Fruit fly (Drosophila melanogaster) whole organism, pupa: Measurements from ENCODE around the gene CG9150.

Experiments
- CG10348 ChIP-seq: fragments of 200-800 bp; sonication (Bioruptor generic); IDR thresholded peaks from 2 replicates; pipeline ENCODE4 v1.3.6; 2022; ENCODE audit warnings: missing biosample characterization, missing genetic modification characterization
- CG12605 ChIP-seq: fragments of 200-800 bp; sonication (Bioruptor generic); IDR thresholded peaks from 2 replicates; pipeline ENCODE4 v1.3.6; 2022; ENCODE audit warnings: missing biosample characterization, missing genetic modification characterization
- CG13204 ChIP-seq: fragments of 200-800 bp; sonication (Bioruptor generic); optimal IDR thresholded peaks from 2 replicates; lab custom pipeline; 2018; ENCODE audit warnings: missing biosample characterization, mild to moderate bottlenecking, missing genetic modification characterization, moderate library complexity
- CG14655 ChIP-seq: fragments of 200-800 bp; sonication (Bioruptor generic); optimal IDR thresholded peaks from 3 replicates; lab custom pipeline; 2017; ENCODE audit warnings: mild to moderate bottlenecking, missing biosample characterization, missing genetic modification reagents, missing genetic modification characterization
- CG15710 ChIP-seq: fragments of 200-800 bp; sonication (Bioruptor generic); optimal IDR thresholded peaks from 2 replicates; lab custom pipeline; 2018; ENCODE audit warnings: missing biosample characterization, mild to moderate bottlenecking, missing genetic modification characterization, moderate library complexity
- CG17806 ChIP-seq: fragments of 200-800 bp; sonication (Bioruptor generic); optimal IDR thresholded peaks from 2 replicates; lab custom pipeline; 2018; ENCODE audit warnings: missing biosample characterization, mild to moderate bottlenecking, missing genetic modification characterization, moderate library complexity
- CG32121 ChIP-seq: fragments of 200-800 bp; sonication (Bioruptor generic); IDR thresholded peaks from 2 replicates; pipeline ENCODE4 v1.3.6; 2022; ENCODE audit warnings: missing biosample characterization, missing genetic modification characterization
- CG34367 ChIP-seq: fragments of 200-800 bp; sonication (Bioruptor generic); optimal IDR thresholded peaks from 2 replicates; lab custom pipeline; 2018; ENCODE audit warnings: missing biosample characterization, mild to moderate bottlenecking, missing genetic modification characterization
- CG4496 ChIP-seq: fragments of 200-800 bp; sonication (Bioruptor generic); IDR thresholded peaks from 3 replicates; pipeline ENCODE4 v1.3.6; 2022; ENCODE audit warnings: missing biosample characterization, missing genetic modification characterization
- CG8159 ChIP-seq: fragments of 200-800 bp; sonication (Bioruptor generic); optimal IDR thresholded peaks from 3 replicates; lab custom pipeline; 2018; ENCODE audit warnings: missing biosample characterization, mild to moderate bottlenecking, missing genetic modification characterization, moderate library complexity
- CG8301 ChIP-seq: fragments of 200-800 bp; sonication (Bioruptor generic); optimal IDR thresholded peaks from 2 replicates; lab custom pipeline; 2018; ENCODE audit warnings: missing biosample characterization, mild to moderate bottlenecking, missing genetic modification characterization
- CG9948 ChIP-seq: fragments of 200-800 bp; sonication (Bioruptor generic); optimal IDR thresholded peaks from 2 replicates; lab custom pipeline; 2018; ENCODE audit warnings: missing biosample characterization, mild to moderate bottlenecking, missing genetic modification characterization, moderate library complexity
- D1 ChIP-seq: fragments of 200-800 bp; sonication (Bioruptor generic); optimal IDR thresholded peaks from 2 replicates; lab custom pipeline; 2018; ENCODE audit warnings: missing biosample characterization, mild to moderate bottlenecking, missing genetic modification characterization, moderate library complexity
- EcR ChIP-seq: fragments of 200-800 bp; sonication (Bioruptor generic); optimal IDR thresholded peaks from 3 replicates; lab custom pipeline; 2019; ENCODE audit warnings: missing biosample characterization, missing genetic modification characterization, mild to moderate bottlenecking, moderate library complexity, missing genetic modification reagents
- Ets98B ChIP-seq: fragments of 200-800 bp; sonication (Bioruptor generic); IDR thresholded peaks from 2 replicates; pipeline ENCODE4 v1.3.6; 2022; ENCODE audit warnings: missing biosample characterization, missing genetic modification characterization
- Pif1A ChIP-seq: fragments of 200-800 bp; sonication (Bioruptor generic); optimal IDR thresholded peaks from 3 replicates; lab custom pipeline; 2016; ENCODE audit warnings: missing biosample characterization, missing genetic modification characterization
- Pif1B ChIP-seq: fragments of 200-800 bp; sonication (Bioruptor generic); optimal IDR thresholded peaks from 3 replicates; lab custom pipeline; 2016; ENCODE audit warnings: missing biosample characterization, missing genetic modification characterization
- Snoo ChIP-seq: fragments of 200-800 bp; sonication (Bioruptor generic); optimal IDR thresholded peaks from 3 replicates; lab custom pipeline; 2017; ENCODE audit warnings: missing biosample characterization, mild to moderate bottlenecking, missing genetic modification characterization, inconsistent platforms
- fd96Ca ChIP-seq: fragments of 200-800 bp; sonication (Bioruptor generic); IDR thresholded peaks from 3 replicates; pipeline ENCODE4 v1.3.6; 2022; ENCODE audit warnings: missing biosample characterization, missing genetic modification characterization
- gl ChIP-seq: fragments of 200-800 bp; sonication (Bioruptor generic); optimal IDR thresholded peaks from 2 replicates; lab custom pipeline; 2018; ENCODE audit warnings: missing biosample characterization, mild to moderate bottlenecking, missing genetic modification characterization
- rn ChIP-seq: fragments of 200-800 bp; sonication (Bioruptor generic); IDR thresholded peaks from 2 replicates; pipeline ENCODE4 v1.3.6; 2022; ENCODE audit warnings: missing biosample characterization, missing genetic modification characterization

The CG9150 gene

DNA sequence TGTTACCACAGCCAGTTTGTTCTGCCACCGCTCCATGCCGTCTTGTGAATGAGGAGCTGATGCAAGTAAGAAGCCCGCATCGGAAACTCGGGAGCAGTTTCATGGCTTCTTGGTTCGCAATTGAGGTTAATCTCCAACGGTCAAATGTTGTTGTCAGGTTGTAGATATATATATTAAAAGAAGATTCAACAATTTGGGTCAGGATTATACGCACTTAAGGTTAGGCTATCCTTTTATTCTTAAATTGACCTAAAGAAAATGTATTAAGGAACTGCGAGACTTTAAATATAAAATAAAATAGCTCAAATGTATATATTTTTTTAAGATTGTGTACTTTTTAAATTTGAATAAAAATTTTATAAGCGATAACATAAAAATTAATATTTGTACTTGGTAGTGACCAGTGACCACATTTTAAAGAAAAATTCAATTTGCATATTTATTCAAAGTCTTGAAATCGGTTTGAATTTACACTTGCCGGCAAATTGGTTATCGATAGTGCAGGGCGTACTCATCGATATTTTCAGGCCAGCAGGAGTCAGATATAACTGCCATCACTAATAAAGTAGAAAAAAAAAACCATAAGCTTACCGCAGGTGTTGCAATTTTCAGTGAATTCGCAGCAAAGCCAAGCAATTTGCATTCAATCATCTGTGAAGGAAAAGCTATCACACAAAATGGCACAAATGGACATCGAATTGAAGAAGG is at the start of gene CG9150, which contains the start of gene Pfdn1:
Gene CG9150, minus strand, starts transcription at position 51 of the 708 bp plus-strand sequence.
Gene Pfdn1, plus strand, starts transcription at position 536 of the 708 bp plus-strand sequence.
- TF ChIP-seq CG4496 (0 out of 3 replicates have a peak, but pooled peaks have one; percentile 19), CG13204 (GFP tag; lab: Kevin White, UChicago) (no peak), Ets98B (GFP tag; lab: Robert Waterston, UW) (peak; percentile 18; the same call in 1 of the 2 replicates), CG17806 (tag; lab: Kevin White, UChicago) (no peak), CG14655 (no peak), CG9948 (tag; lab: Kevin White, UChicago) (no peak), CG12605 (GFP tag; lab: Robert Waterston, UW) (no peak), Snoo (tag; lab: Kevin White, UChicago) (no peak)

DNA sequence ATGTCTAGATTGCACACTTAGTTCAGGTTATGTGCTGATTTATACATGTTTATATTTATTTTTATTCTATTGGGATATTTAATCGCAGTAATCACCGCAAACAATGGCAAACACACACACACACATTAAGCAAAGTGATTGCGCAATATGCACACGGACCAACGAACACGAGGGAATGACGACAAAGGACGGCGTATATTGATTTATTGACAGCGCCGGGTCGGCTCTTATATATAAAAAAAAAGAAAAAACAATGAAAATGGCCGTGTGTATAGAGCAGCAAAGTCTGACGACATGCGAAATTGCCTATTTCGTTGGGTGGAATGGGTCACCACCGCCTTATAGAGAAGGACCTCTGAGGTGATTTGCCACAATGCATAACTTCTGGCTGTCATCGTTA is 42.4 kb upstream of the CG9150 start:
- TF ChIP-seq Ets98B (GFP tag; lab: Robert Waterston, UW), result no peak
- TF ChIP-seq CG10348 (GFP tag; lab: Robert Waterston, UW), result no peak
- TF ChIP-seq CG17806 (tag; lab: Kevin White, UChicago), result no peak
- TF ChIP-seq CG32121, result no peak
- TF ChIP-seq Pif1A (GFP tag; lab: Kevin White, UChicago), result no peak
- TF ChIP-seq CG34367 (tag; lab: Kevin White, UChicago), result no peak
- TF ChIP-seq gl (tag; lab: Kevin White, UChicago), result no peak
- TF ChIP-seq D1 (tag; lab: Kevin White, UChicago), result no peak
- TF ChIP-seq Pif1B (GFP tag; lab: Kevin White, UChicago), result no peak
- TF ChIP-seq CG12605 (GFP tag; lab: Robert Waterston, UW), result no peak
- TF ChIP-seq CG8301, result no peak
- TF ChIP-seq CG8159 (tag; lab: Kevin White, UChicago), result no peak
- no peak for TF ChIP-seq rn (GFP tag; lab: Robert Waterston, UW)
- TF ChIP-seq fd96Ca (GFP tag; lab: Robert Waterston, UW), result no peak
- TF ChIP-seq EcR (GFP tag; lab: Kevin White, UChicago), result no peak
- TF ChIP-seq CG13204 (GFP tag; lab: Kevin White, UChicago), result no peak
- TF ChIP-seq CG4496, result no peak
- no peak for TF ChIP-seq CG15710 (tag; lab: Kevin White, UChicago)
- TF ChIP-seq CG9948 (tag; lab: Kevin White, UChicago), result no peak

DNA sequence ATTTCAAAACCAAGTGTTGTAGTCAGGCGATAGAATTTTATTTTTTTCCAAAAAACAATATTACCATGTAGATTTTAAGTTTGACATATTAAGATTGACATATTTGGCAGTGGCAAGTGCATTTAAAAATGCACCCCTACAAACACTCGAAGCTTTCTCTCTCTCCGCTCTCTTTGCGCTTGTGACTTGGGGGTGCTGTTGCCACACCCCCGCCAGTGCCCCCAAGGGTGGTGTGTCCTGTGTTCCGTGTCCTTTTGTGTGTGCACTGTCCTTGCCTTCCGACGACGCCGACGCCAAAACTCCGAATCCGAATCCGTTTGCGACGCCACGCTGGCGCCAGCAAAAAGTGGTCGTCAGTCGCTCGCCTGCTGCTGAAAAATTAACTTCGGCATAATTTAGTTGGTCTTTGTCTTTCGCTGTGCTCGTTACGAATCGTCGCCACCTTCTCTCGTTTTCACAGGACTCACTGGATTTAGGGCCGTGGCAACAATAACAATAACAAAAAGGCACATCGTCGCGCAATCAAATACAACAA is 41.0 kb upstream of the CG9150 start:
- no peak for TF ChIP-seq gl (tag; lab: Kevin White, UChicago)
- TF ChIP-seq CG34367 (tag; lab: Kevin White, UChicago), result no peak
- no peak for TF ChIP-seq Pif1A (GFP tag; lab: Kevin White, UChicago)
- TF ChIP-seq Snoo (tag; lab: Kevin White, UChicago), result no peak
- no peak for TF ChIP-seq CG9948 (tag; lab: Kevin White, UChicago)
- no peak for TF ChIP-seq CG14655
- TF ChIP-seq CG15710 (tag; lab: Kevin White, UChicago), result no peak
- no peak for TF ChIP-seq CG10348 (GFP tag; lab: Robert Waterston, UW)
- TF ChIP-seq rn (GFP tag; lab: Robert Waterston, UW), result no peak
- TF ChIP-seq CG32121, result no peak
- TF ChIP-seq CG17806 (tag; lab: Kevin White, UChicago), result no peak
- TF ChIP-seq CG12605 (GFP tag; lab: Robert Waterston, UW), result no peak
- TF ChIP-seq CG8159 (tag; lab: Kevin White, UChicago), result no peak
- TF ChIP-seq CG4496, result no peak
- TF ChIP-seq Ets98B (GFP tag; lab: Robert Waterston, UW), result no peak

DNA sequence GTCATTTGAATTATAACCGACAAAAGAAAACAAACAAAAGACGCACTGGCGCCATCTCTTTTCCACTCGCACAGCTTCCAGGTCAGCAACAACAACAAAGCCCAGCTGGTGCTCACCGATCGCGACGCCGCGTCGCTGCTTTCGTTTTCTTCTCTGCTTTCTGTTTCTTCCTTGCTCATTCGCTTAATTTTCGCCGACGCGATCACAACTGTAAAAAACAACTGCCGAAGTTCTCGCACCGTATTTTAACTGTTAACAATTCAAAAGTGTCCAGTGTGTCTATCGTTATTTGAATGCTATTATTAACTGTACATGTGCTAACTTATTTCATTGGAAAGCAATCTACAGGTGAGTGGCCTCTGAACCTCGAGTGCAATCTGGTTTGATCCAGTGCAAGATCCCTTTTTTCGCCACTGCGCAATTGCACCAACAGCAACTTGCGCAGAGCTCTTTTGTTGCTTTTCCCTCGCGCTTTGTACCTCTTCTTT is 31.9 kb upstream of the CG9150 start, which contains the start of gene stai:
Gene stai, plus strand, starts transcription at position 176 of the 488 bp plus-strand sequence.
- TF ChIP-seq Ets98B (GFP tag; lab: Robert Waterston, UW) (peak; percentile 51; the same call in 1 of the 2 replicates), CG4496 (peak; percentile 57; the same call in 2 of the 3 replicates), CG15710 (tag; lab: Kevin White, UChicago) (peak; percentile 13), CG12605 (GFP tag; lab: Robert Waterston, UW) (peak; percentile 58; the same call in 1 of the 2 replicates), Snoo (tag; lab: Kevin White, UChicago) (no peak), fd96Ca (GFP tag; lab: Robert Waterston, UW) (no peak), CG32121 (no peak), gl (tag; lab: Kevin White, UChicago) (no peak), CG8301 (peak; percentile 35), CG17806 (tag; lab: Kevin White, UChicago) (no peak), CG34367 (tag; lab: Kevin White, UChicago) (peak; percentile 18), CG13204 (GFP tag; lab: Kevin White, UChicago) (peak; percentile 13), Pif1A (GFP tag; lab: Kevin White, UChicago) (peak; percentile 27), EcR (GFP tag; lab: Kevin White, UChicago) (peak; percentile 87), Pif1B (GFP tag; lab: Kevin White, UChicago) (peak; percentile 11)
- TF ChIP-seq, all 21 proteins: peak for 10

DNA sequence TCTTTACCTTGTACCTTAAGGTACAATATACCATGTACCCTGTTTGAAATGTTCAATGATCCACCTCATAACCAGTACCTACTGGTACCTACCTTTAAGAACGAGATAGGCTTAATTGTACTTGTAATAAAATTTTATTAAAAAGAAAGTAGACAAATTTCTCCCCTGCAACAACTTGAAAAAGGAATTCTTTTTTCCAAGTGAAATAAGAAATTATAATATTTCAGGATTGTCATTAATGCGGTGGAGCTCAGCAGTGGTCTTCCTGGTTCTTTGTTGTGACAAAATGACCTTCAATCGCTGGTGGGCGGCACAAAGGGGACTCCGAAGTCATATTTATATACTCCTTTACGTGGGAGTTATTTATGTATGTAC is 30.9 kb upstream of the CG9150 start:
- no peak for TF ChIP-seq CG14655
- no peak for TF ChIP-seq Snoo (tag; lab: Kevin White, UChicago)
- TF ChIP-seq CG8301, result no peak
- TF ChIP-seq gl (tag; lab: Kevin White, UChicago), result no peak
- no peak for TF ChIP-seq CG17806 (tag; lab: Kevin White, UChicago)
- TF ChIP-seq CG4496, result no peak
- TF ChIP-seq CG15710 (tag; lab: Kevin White, UChicago), result no peak
- no peak for TF ChIP-seq Pif1A (GFP tag; lab: Kevin White, UChicago)
- TF ChIP-seq CG34367 (tag; lab: Kevin White, UChicago), result no peak
- TF ChIP-seq CG9948 (tag; lab: Kevin White, UChicago), result no peak
- TF ChIP-seq fd96Ca (GFP tag; lab: Robert Waterston, UW), result no peak
- no peak for TF ChIP-seq CG13204 (GFP tag; lab: Kevin White, UChicago)
- no peak for TF ChIP-seq D1 (tag; lab: Kevin White, UChicago)
